Worm (Caenorhabditis elegans) whole organism, mixed stage, embryonic: Measurements from ENCODE around the gene B0228.6.

ENCODE experiments used
- M03D4.4 ChIP-seq: sonication (generic microtip); optimal IDR thresholded peaks from 2 replicates; lab custom pipeline; 2017; ENCODE audit warnings: mild to moderate bottlenecking, missing genetic modification characterization, missing compliant biosample characterization
- bed-3 ChIP-seq: fragments of 200-800 bp; sonication (Bioruptor generic); optimal IDR thresholded peaks from 3 replicates; lab custom pipeline; 2018; ENCODE audit warnings: mild to moderate bottlenecking, missing genetic modification characterization, moderate library complexity, missing compliant biosample characterization
- blmp-1 ChIP-seq: fragments of 150-350 bp; optimal IDR thresholded peaks from 2 replicates; lab custom pipeline; 2014; ENCODE audit warnings: missing biosample characterization, missing genetic modification characterization
- ceh-39 ChIP-seq: fragments of 150-350 bp; optimal IDR thresholded peaks from 2 replicates; lab custom pipeline; 2014; ENCODE audit warnings: missing biosample characterization, missing genetic modification characterization
- ceh-43 ChIP-seq: fragments of 200-800 bp; sonication (Bioruptor generic); optimal IDR thresholded peaks from 2 replicates; lab custom pipeline; 2018; ENCODE audit warnings: mild to moderate bottlenecking, missing genetic modification characterization, moderate library complexity, missing compliant biosample characterization
- ceh-83 ChIP-seq: fragments of 200-800 bp; sonication (Bioruptor generic); optimal IDR thresholded peaks from 2 replicates; lab custom pipeline; 2018; ENCODE audit warnings: mild to moderate bottlenecking, missing genetic modification characterization, missing compliant biosample characterization
- ces-1 ChIP-seq: fragments of 150-350 bp; optimal IDR thresholded peaks from 2 replicates; lab custom pipeline; 2014; ENCODE audit warnings: missing biosample characterization, missing genetic modification reagents, missing genetic modification characterization
- cnd-1 ChIP-seq: fragments of 200-800 bp; sonication (Bioruptor generic); optimal IDR thresholded peaks from 2 replicates; lab custom pipeline; 2018; ENCODE audit warnings: mild to moderate bottlenecking, missing genetic modification characterization, missing compliant biosample characterization
- drap-1 ChIP-seq: fragments of 200-800 bp; sonication (Bioruptor generic); optimal IDR thresholded peaks from 3 replicates; lab custom pipeline; 2018; ENCODE audit warnings: mild to moderate bottlenecking, missing genetic modification characterization, missing compliant biosample characterization
- elt-1 ChIP-seq: sonication (generic microtip); optimal IDR thresholded peaks from 2 replicates; lab custom pipeline; 2017; ENCODE audit warnings: missing genetic modification characterization, mild to moderate bottlenecking, missing compliant biosample characterization, antibody characterized with exemption, moderate library complexity, borderline replicate concordance; ENCODE audit not compliant: insufficient read depth
- elt-3 ChIP-seq: fragments of 150-350 bp; optimal IDR thresholded peaks from 2 replicates; lab custom pipeline; 2014; ENCODE audit warnings: missing biosample characterization, missing genetic modification characterization
- ham-2 ChIP-seq: fragments of 200-800 bp; sonication (Bioruptor generic); optimal IDR thresholded peaks from 2 replicates; lab custom pipeline; 2018; ENCODE audit warnings: mild to moderate bottlenecking, missing genetic modification characterization, missing compliant biosample characterization
- hlh-1 ChIP-seq: fragments of 150-350 bp; optimal IDR thresholded peaks from 2 replicates; lab custom pipeline; 2014; ENCODE audit warnings: missing biosample characterization, missing genetic modification reagents, missing genetic modification characterization
- lin-13 ChIP-seq: fragments of 150-350 bp; optimal IDR thresholded peaks from 2 replicates; lab custom pipeline; 2014; ENCODE audit warnings: missing biosample characterization, missing genetic modification characterization
- lin-32 ChIP-seq: fragments of 200-800 bp; sonication (Bioruptor generic); optimal IDR thresholded peaks from 2 replicates; lab custom pipeline; 2018; ENCODE audit warnings: mild to moderate bottlenecking, missing genetic modification characterization, missing compliant biosample characterization
- lsy-2 ChIP-seq: fragments of 150-350 bp; optimal IDR thresholded peaks from 2 replicates; lab custom pipeline; 2014; ENCODE audit warnings: missing biosample characterization, missing genetic modification characterization
- mab-5 ChIP-seq: fragments of 150-350 bp; optimal IDR thresholded peaks from 2 replicates; lab custom pipeline; 2014; ENCODE audit warnings: missing biosample characterization, missing genetic modification characterization
- mep-1 ChIP-seq: fragments of 150-350 bp; optimal IDR thresholded peaks from 2 replicates; lab custom pipeline; 2017; ENCODE audit warnings: missing biosample characterization, missing genetic modification reagents, missing genetic modification characterization, inconsistent platforms
- mls-2 ChIP-seq: sonication (generic microtip); optimal IDR thresholded peaks from 2 replicates; lab custom pipeline; 2016; ENCODE audit warnings: mild to moderate bottlenecking, missing genetic modification characterization, moderate library complexity, missing compliant biosample characterization
- nhr-12 ChIP-seq: fragments of 150-350 bp; optimal IDR thresholded peaks from 2 replicates; lab custom pipeline; 2014; ENCODE audit warnings: missing biosample characterization, missing genetic modification characterization
- nhr-2 ChIP-seq: fragments of 150-350 bp; optimal IDR thresholded peaks from 2 replicates; lab custom pipeline; 2014; ENCODE audit warnings: missing biosample characterization, missing genetic modification characterization
- nhr-237 ChIP-seq: fragments of 150-350 bp; optimal IDR thresholded peaks from 2 replicates; lab custom pipeline; 2014; ENCODE audit warnings: missing biosample characterization, missing genetic modification characterization
- nhr-28 ChIP-seq: fragments of 150-350 bp; optimal IDR thresholded peaks from 2 replicates; lab custom pipeline; 2014; ENCODE audit warnings: missing biosample characterization, missing genetic modification characterization
- nhr-76 ChIP-seq: sonication (generic microtip); optimal IDR thresholded peaks from 2 replicates; lab custom pipeline; 2017; ENCODE audit warnings: missing biosample characterization, missing genetic modification characterization
- pha-4 ChIP-seq: fragments of 150-350 bp; optimal IDR thresholded peaks from 2 replicates; lab custom pipeline; 2018; ENCODE audit warnings: missing biosample characterization, missing genetic modification reagents, missing genetic modification characterization
- sem-2 ChIP-seq: fragments of 200-800 bp; sonication (Bioruptor generic); optimal IDR thresholded peaks from 2 replicates; lab custom pipeline; 2018; ENCODE audit warnings: mild to moderate bottlenecking, missing genetic modification characterization, missing compliant biosample characterization
- snpc-4 ChIP-seq: fragments of 150-350 bp; optimal IDR thresholded peaks from 2 replicates; lab custom pipeline; 2014; ENCODE audit warnings: missing biosample characterization, missing genetic modification characterization
- sptf-1 ChIP-seq: sonication (generic microtip); optimal IDR thresholded peaks from 2 replicates; lab custom pipeline; 2017; ENCODE audit warnings: mild to moderate bottlenecking, missing genetic modification characterization, moderate library complexity, missing compliant biosample characterization
- tbx-8 ChIP-seq: fragments of 200-800 bp; sonication (Bioruptor generic); optimal IDR thresholded peaks from 2 replicates; lab custom pipeline; 2018; ENCODE audit warnings: mild to moderate bottlenecking, missing genetic modification characterization, moderate library complexity, missing compliant biosample characterization
- unc-120 ChIP-seq: sonication (generic microtip); optimal IDR thresholded peaks from 2 replicates; lab custom pipeline; 2017; ENCODE audit warnings: missing genetic modification characterization, missing compliant biosample characterization; ENCODE audit not compliant: poor library complexity, severe bottlenecking
- unc-39 ChIP-seq: fragments of 150-350 bp; optimal IDR thresholded peaks from 2 replicates; lab custom pipeline; 2014; ENCODE audit warnings: missing biosample characterization, missing genetic modification characterization
- unc-62 ChIP-seq: fragments of 150-350 bp; optimal IDR thresholded peaks from 2 replicates; lab custom pipeline; 2014; ENCODE audit warnings: missing biosample characterization, missing genetic modification reagents, missing genetic modification characterization
- zip-8 ChIP-seq: fragments of 150-350 bp; optimal IDR thresholded peaks from 2 replicates; lab custom pipeline; 2014; ENCODE audit warnings: missing biosample characterization, missing genetic modification characterization
- ztf-11 ChIP-seq: fragments of 150-350 bp; optimal IDR thresholded peaks from 2 replicates; lab custom pipeline; 2014; ENCODE audit warnings: missing biosample characterization, missing genetic modification characterization

The B0228.6 gene

DNA sequence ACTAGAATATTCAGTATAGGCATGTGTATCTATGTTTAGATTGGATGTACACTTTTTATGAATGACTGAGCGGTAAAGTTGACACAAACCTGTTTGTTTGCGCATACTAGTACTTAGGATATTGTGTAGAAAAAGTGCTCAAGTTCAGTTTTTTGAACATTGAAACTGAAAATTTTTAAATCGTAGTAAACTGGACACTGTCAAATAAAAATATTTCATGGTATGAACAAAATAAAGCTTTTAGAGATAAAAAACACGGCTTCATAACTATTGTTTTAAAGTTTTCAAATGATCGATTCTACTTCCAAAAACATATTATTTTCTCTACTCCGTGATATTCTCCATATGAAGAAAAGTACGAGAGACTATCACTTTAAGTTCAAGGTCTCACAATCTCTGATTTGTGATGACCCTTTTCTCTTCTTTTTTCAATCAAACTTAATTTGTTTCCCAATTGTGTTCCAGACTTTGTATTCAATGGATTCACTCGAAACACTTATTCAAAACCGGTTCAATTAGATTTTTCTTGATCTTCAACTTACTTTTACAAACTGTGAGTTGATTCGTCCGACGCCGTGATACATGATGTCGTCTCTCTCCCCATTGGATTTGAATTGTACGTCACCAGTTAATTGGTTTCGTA, 36.6 kb upstream of the B0228.6 start:
- TF ChIP-seq mls-2 (tag; lab: Kevin White, UChicago), result no peak
- TF ChIP-seq elt-1 (tag; lab: Kevin White, UChicago), result no peak
- TF ChIP-seq nhr-237 (tag; lab: Kevin White, UChicago), result no peak
- no peak for TF ChIP-seq drap-1 (GFP tag; lab: Kevin White, UChicago)
- no peak for TF ChIP-seq pha-4 (tag; lab: Kevin White, UChicago)
- TF ChIP-seq nhr-12, result no peak
- TF ChIP-seq nhr-2 (tag; lab: Kevin White, UChicago), result no peak
- no peak for TF ChIP-seq bed-3 (GFP tag; lab: Kevin White, UChicago)
- no peak for TF ChIP-seq nhr-76
- no peak for TF ChIP-seq ceh-83 (GFP tag; lab: Kevin White, UChicago)
- TF ChIP-seq mep-1 (tag; lab: Kevin White, UChicago), result no peak
- TF ChIP-seq sptf-1, result no peak
- no peak for TF ChIP-seq ham-2
- no peak for TF ChIP-seq hlh-1 (tag; lab: Kevin White, UChicago)
- TF ChIP-seq unc-62 (GFP tag; lab: Kevin White, UChicago), result no peak
- TF ChIP-seq M03D4.4 (tag; lab: Kevin White, UChicago), result no peak
- no peak for TF ChIP-seq lin-32 (GFP tag; lab: Kevin White, UChicago)
- TF ChIP-seq lin-13 (tag; lab: Kevin White, UChicago), result no peak
- TF ChIP-seq zip-8 (tag; lab: Kevin White, UChicago), result no peak

DNA sequence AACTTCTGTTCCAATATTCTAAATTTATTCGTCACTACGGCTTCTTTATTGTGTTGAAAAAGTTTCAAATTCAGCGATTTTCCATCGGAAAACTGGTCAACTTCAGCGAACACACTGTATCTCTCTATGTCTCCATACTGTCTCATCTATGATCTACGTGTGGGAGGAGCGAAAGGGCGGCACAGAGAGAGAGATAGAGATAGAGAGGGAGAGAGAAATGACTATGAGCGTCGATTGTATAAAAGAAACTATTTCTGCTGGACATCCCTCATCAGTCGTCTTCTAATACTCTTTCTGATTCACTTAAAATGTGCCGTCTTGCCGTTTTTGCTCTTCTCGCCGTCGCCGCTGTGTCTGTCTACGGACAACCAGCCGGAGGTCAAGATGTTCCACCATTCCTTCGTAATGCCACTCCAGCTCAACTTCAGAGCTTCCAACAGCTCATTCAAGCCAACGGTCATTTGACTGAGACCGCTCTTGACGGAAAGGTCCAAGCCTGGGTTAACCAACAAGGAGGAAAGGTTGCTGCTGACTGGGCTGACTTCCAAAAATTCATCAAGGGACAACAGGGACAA, 35.4 kb upstream of the B0228.6 start, which contains the start of gene srlf-1:
Gene srlf-1 (plus strand): TSS at position 268 of the 575 bp plus-strand sequence.
- TF ChIP-seq ceh-39 (tag; lab: Kevin White, UChicago), result no peak
- no peak for TF ChIP-seq lin-13 (tag; lab: Kevin White, UChicago)
- TF ChIP-seq unc-39, result no peak
- no peak for TF ChIP-seq nhr-237 (tag; lab: Kevin White, UChicago)
- no peak for TF ChIP-seq mls-2 (tag; lab: Kevin White, UChicago)
- TF ChIP-seq ztf-11 (tag; lab: Kevin White, UChicago), result no peak
- no peak for TF ChIP-seq sptf-1
- no peak for TF ChIP-seq unc-62 (GFP tag; lab: Kevin White, UChicago)
- no peak for TF ChIP-seq ceh-83 (GFP tag; lab: Kevin White, UChicago)
- no peak for TF ChIP-seq zip-8 (tag; lab: Kevin White, UChicago)
- no peak for TF ChIP-seq lin-32 (GFP tag; lab: Kevin White, UChicago)
- TF ChIP-seq ces-1 (GFP tag; lab: Kevin White, UChicago), result no peak
- TF ChIP-seq drap-1 (GFP tag; lab: Kevin White, UChicago), result no peak
- no peak for TF ChIP-seq pha-4 (tag; lab: Kevin White, UChicago)
- TF ChIP-seq lsy-2 (tag; lab: Kevin White, UChicago), result no peak
- TF ChIP-seq mab-5 (tag; lab: Kevin White, UChicago), result no peak
- TF ChIP-seq snpc-4 (tag; lab: Kevin White, UChicago), result no peak
- no peak for TF ChIP-seq nhr-2 (tag; lab: Kevin White, UChicago)

DNA sequence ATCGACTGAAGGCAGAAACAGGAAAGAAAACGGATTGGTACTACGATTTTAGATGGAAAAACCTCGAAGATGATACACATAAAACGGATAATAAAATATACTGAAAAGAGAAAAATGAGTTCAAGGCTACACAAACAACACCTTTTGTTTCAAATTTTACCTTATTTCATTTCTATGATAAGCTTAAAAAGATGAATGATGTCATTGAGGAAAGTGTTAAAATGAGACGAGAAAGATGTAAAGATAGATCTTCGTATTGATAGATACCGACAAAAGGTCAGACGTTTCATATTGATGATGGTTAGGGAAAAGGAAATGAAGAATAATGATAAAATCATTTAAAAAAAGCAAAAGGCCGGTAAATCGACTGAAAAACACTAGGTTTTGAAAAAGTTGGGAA, 34.6 kb upstream of the B0228.6 start:
- TF ChIP-seq sem-2 (GFP tag; lab: Kevin White, UChicago), result no peak
- TF ChIP-seq nhr-28 (tag; lab: Kevin White, UChicago), result no peak
- TF ChIP-seq hlh-1 (tag; lab: Kevin White, UChicago), result no peak
- TF ChIP-seq ham-2, result no peak
- peak; percentile 26 for TF ChIP-seq elt-1 (tag; lab: Kevin White, UChicago)

DNA sequence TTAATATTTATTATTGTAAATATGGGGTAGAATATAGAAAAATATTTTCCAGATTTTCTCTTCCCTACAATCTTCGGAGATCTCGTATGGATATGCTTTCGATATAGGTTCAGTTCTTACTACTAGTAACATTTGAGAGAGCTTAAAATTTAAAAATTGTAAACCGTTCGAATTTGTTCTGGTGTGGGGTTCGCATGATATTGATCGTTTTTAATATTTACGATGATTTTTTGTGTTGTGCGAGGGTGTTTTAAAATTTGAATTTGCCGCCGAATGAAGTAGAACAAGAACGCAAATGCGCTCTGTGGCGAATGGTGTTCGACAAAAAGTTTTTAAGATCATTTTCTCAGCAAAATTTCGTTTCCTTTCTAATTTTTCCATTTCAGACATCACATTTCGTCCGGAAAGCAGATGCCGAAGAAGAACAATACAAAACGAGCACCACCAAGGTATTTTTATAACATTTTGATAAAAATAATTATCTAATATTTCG, 28.5 kb upstream of the B0228.6 start, which contains the start of gene skr-17:
Gene skr-17 (plus strand): TSS at position 51 of the 493 bp plus-strand sequence.
- TF ChIP-seq ceh-43 (GFP tag; lab: Kevin White, UChicago), result no peak
- TF ChIP-seq unc-62 (GFP tag; lab: Kevin White, UChicago), result no peak
- TF ChIP-seq elt-3 (tag; lab: Kevin White, UChicago), result no peak
- no peak for TF ChIP-seq ceh-83 (GFP tag; lab: Kevin White, UChicago)
- no peak for TF ChIP-seq zip-8 (tag; lab: Kevin White, UChicago)
- TF ChIP-seq sptf-1, result no peak
- no peak for TF ChIP-seq unc-120 (tag; lab: Kevin White, UChicago)
- no peak for TF ChIP-seq cnd-1
- TF ChIP-seq nhr-2 (tag; lab: Kevin White, UChicago), result no peak
- TF ChIP-seq tbx-8, result no peak
- TF ChIP-seq M03D4.4 (tag; lab: Kevin White, UChicago), result no peak
- no peak for TF ChIP-seq ceh-39 (tag; lab: Kevin White, UChicago)
- no peak for TF ChIP-seq bed-3 (GFP tag; lab: Kevin White, UChicago)
- TF ChIP-seq blmp-1 (tag; lab: Kevin White, UChicago), result no peak
- no peak for TF ChIP-seq lin-13 (tag; lab: Kevin White, UChicago)
- TF ChIP-seq nhr-76, result no peak
- TF ChIP-seq lsy-2 (tag; lab: Kevin White, UChicago), result no peak
- no peak for TF ChIP-seq snpc-4 (tag; lab: Kevin White, UChicago)
